Worm (Caenorhabditis elegans) whole organism, L1 larva: ENCODE data around the gene pola-1.

Source experiments
- C04F5.9 ChIP-seq: sonication (generic microtip); optimal IDR thresholded peaks from 2 replicates; lab custom pipeline; 2016; ENCODE audit warnings: missing genetic modification characterization, missing compliant biosample characterization
- aha-1 ChIP-seq: fragments of 150-350 bp; optimal IDR thresholded peaks from 2 replicates; lab custom pipeline; 2014; ENCODE audit warnings: missing biosample characterization, missing genetic modification characterization
- alr-1 ChIP-seq: fragments of 200-800 bp; sonication (Bioruptor generic); optimal IDR thresholded peaks from 2 replicates; lab custom pipeline; 2018; ENCODE audit warnings: borderline replicate concordance, mild to moderate bottlenecking, missing genetic modification characterization, missing compliant biosample characterization
- ceh-63 ChIP-seq: fragments of 200-800 bp; sonication (Bioruptor generic); optimal IDR thresholded peaks from 2 replicates; lab custom pipeline; 2018; ENCODE audit warnings: mild to moderate bottlenecking, missing genetic modification characterization, missing compliant biosample characterization
- ceh-8 ChIP-seq: fragments of 200-800 bp; sonication (Bioruptor generic); optimal IDR thresholded peaks from 2 replicates; lab custom pipeline; 2018; ENCODE audit warnings: mild to moderate bottlenecking, missing genetic modification characterization, moderate library complexity, missing compliant biosample characterization
- ceh-88 ChIP-seq: fragments of 200-800 bp; sonication (Bioruptor generic); IDR thresholded peaks from 2 replicates; pipeline ENCODE4 v1.3.6; 2022; ENCODE audit warnings: missing genetic modification characterization, missing compliant biosample characterization
- efl-1 ChIP-seq, 4 experiments: fragments of 150-350 bp; optimal IDR thresholded peaks in 3 of 4; peaks in 1 of 4; 1 replicate in 1 of 4; 2 replicates in 3 of 4; lab custom pipeline; 2014; ENCODE audit warnings: missing biosample characterization in 2 of 4, missing genetic modification characterization in 2 of 4, missing genetic modification reagents in 2 of 4
- egl-27 ChIP-seq, 2 experiments: fragments of 150-350 bp in 1 of 2; sonication (generic microtip); optimal IDR thresholded peaks; 3 replicates each; lab custom pipeline; 2017 to 2018; ENCODE audit warnings: missing biosample characterization in 2 of 2, missing genetic modification characterization in 2 of 2, missing genetic modification reagents in 2 of 2
- elt-2 ChIP-seq: sonication (generic microtip); optimal IDR thresholded peaks from 2 replicates; lab custom pipeline; 2016; ENCODE audit warnings: missing genetic modification characterization, mild to moderate bottlenecking, inconsistent platforms, missing compliant biosample characterization, missing genetic modification reagents
- elt-3 ChIP-seq, 6 experiments: fragments of 150-350 bp in 1 of 6; sonication (generic microtip); optimal IDR thresholded peaks; 2 replicates each; lab custom pipeline; 2017 to 2018; ENCODE audit warnings: missing biosample characterization in 6 of 6, missing genetic modification characterization in 6 of 6, inconsistent platforms in 1 of 6
- fkh-8 ChIP-seq: sonication (generic microtip); optimal IDR thresholded peaks from 2 replicates; lab custom pipeline; 2016; ENCODE audit warnings: mild to moderate bottlenecking, missing genetic modification characterization, missing compliant biosample characterization
- grh-1 ChIP-seq: fragments of 200-800 bp; sonication (Bioruptor generic); IDR thresholded peaks from 2 replicates; pipeline ENCODE4 v1.3.6; 2022; ENCODE audit warnings: missing genetic modification reagents, missing genetic modification characterization, missing compliant biosample characterization
- hpl-2 ChIP-seq: fragments of 150-350 bp; optimal IDR thresholded peaks from 2 replicates; lab custom pipeline; 2014; ENCODE audit warnings: missing biosample characterization, missing genetic modification reagents, missing genetic modification characterization
- isw-1 ChIP-seq: fragments of 200-800 bp; sonication (Bioruptor generic); IDR thresholded peaks from 2 replicates; pipeline ENCODE4 v1.3.6; 2022; ENCODE audit warnings: missing genetic modification characterization, missing compliant biosample characterization
- jun-1 ChIP-seq: fragments of 150-350 bp; optimal IDR thresholded peaks from 2 replicates; lab custom pipeline; 2014; ENCODE audit warnings: missing biosample characterization, missing genetic modification reagents, missing genetic modification characterization
- lin-14 ChIP-seq: fragments of 200-800 bp; sonication (Bioruptor generic); optimal IDR thresholded peaks from 2 replicates; lab custom pipeline; 2018; ENCODE audit warnings: mild to moderate bottlenecking, missing genetic modification characterization, moderate library complexity, missing compliant biosample characterization
- lin-15B ChIP-seq: fragments of 150-350 bp; sonication (generic microtip); optimal IDR thresholded peaks from 3 replicates; lab custom pipeline; 2014; ENCODE audit warnings: missing biosample characterization, missing genetic modification characterization
- lin-39 ChIP-seq: fragments of 150-350 bp; optimal IDR thresholded peaks from 2 replicates; lab custom pipeline; 2014; ENCODE audit warnings: missing biosample characterization, missing genetic modification reagents, missing genetic modification characterization
- mab-9 ChIP-seq: fragments of 200-800 bp; sonication (Bioruptor generic); IDR thresholded peaks from 2 replicates; pipeline ENCODE4 v1.3.6; 2022; ENCODE audit warnings: missing genetic modification reagents, missing genetic modification characterization, missing compliant biosample characterization
- mdl-1 ChIP-seq, 2 experiments: fragments of 150-350 bp; optimal IDR thresholded peaks; 2 replicates each; lab custom pipeline; 2014 to 2017; ENCODE audit warnings: missing biosample characterization in 2 of 2, missing genetic modification characterization in 2 of 2, inconsistent platforms in 1 of 2
- mef-2 ChIP-seq: fragments of 150-350 bp; optimal IDR thresholded peaks from 2 replicates; lab custom pipeline; 2014; ENCODE audit warnings: missing biosample characterization, missing genetic modification characterization
- mep-1 ChIP-seq: fragments of 150-350 bp; optimal IDR thresholded peaks from 2 replicates; lab custom pipeline; 2014; ENCODE audit warnings: missing biosample characterization, missing genetic modification characterization
- nhr-11 ChIP-seq: fragments of 150-350 bp; optimal IDR thresholded peaks from 2 replicates; lab custom pipeline; 2014; ENCODE audit warnings: missing biosample characterization, missing genetic modification characterization
- nhr-19 ChIP-seq: fragments of 200-800 bp; sonication (Bioruptor generic); conservative IDR thresholded peaks from 2 replicates; pipeline ENCODE4 v1.3.6; 2022; ENCODE audit warnings: missing genetic modification characterization, missing compliant biosample characterization
- nhr-20 ChIP-seq: sonication (generic microtip); optimal IDR thresholded peaks from 2 replicates; lab custom pipeline; 2016; ENCODE audit warnings: mild to moderate bottlenecking, missing genetic modification characterization, missing compliant biosample characterization
- nhr-47 ChIP-seq: sonication (generic microtip); optimal IDR thresholded peaks from 2 replicates; lab custom pipeline; 2016; ENCODE audit warnings: mild to moderate bottlenecking, missing genetic modification characterization, moderate library complexity, missing compliant biosample characterization
- nhr-71 ChIP-seq: sonication (generic microtip); optimal IDR thresholded peaks from 2 replicates; lab custom pipeline; 2016; ENCODE audit warnings: mild to moderate bottlenecking, missing genetic modification characterization, moderate library complexity, missing compliant biosample characterization
- nhr-76 ChIP-seq: sonication (generic microtip); optimal IDR thresholded peaks from 2 replicates; lab custom pipeline; 2017; ENCODE audit warnings: missing biosample characterization, missing genetic modification characterization
- nhr-85 ChIP-seq: sonication (generic microtip); peaks from one replicate; lab custom pipeline; 2016; ENCODE audit warnings: missing genetic modification characterization, inconsistent platforms, missing compliant biosample characterization
- pag-3 ChIP-seq: sonication (generic microtip); optimal IDR thresholded peaks from 2 replicates; lab custom pipeline; 2017; ENCODE audit warnings: missing genetic modification characterization, mild to moderate bottlenecking, missing compliant biosample characterization, antibody characterized with exemption, borderline replicate concordance; ENCODE audit not compliant: insufficient read depth
- pax-3 ChIP-seq: fragments of 200-800 bp; sonication (Bioruptor generic); optimal IDR thresholded peaks from 2 replicates; lab custom pipeline; 2018; ENCODE audit warnings: mild to moderate bottlenecking, missing genetic modification characterization, moderate library complexity, missing compliant biosample characterization
- pqm-1 ChIP-seq: sonication (generic microtip); optimal IDR thresholded peaks from 3 replicates; lab custom pipeline; 2017; ENCODE audit warnings: missing biosample characterization, missing genetic modification characterization
- rnt-1 ChIP-seq: sonication (generic microtip); optimal IDR thresholded peaks from 2 replicates; lab custom pipeline; 2016; ENCODE audit warnings: mild to moderate bottlenecking, missing genetic modification characterization, moderate library complexity, missing compliant biosample characterization
- snpc-4 ChIP-seq: fragments of 150-350 bp; optimal IDR thresholded peaks from 2 replicates; lab custom pipeline; 2014; ENCODE audit warnings: missing biosample characterization, missing genetic modification characterization
- sox-4 ChIP-seq: sonication (generic microtip); optimal IDR thresholded peaks from 2 replicates; lab custom pipeline; 2016; ENCODE audit warnings: missing genetic modification characterization, missing compliant biosample characterization
- sup-37 ChIP-seq: fragments of 200-800 bp; sonication (Bioruptor generic); optimal IDR thresholded peaks from 2 replicates; lab custom pipeline; 2018; ENCODE audit warnings: mild to moderate bottlenecking, missing genetic modification characterization, missing compliant biosample characterization
- tlp-1 ChIP-seq: fragments of 150-350 bp; optimal IDR thresholded peaks from 2 replicates; lab custom pipeline; 2014; ENCODE audit warnings: missing biosample characterization, missing genetic modification characterization
- unc-62 ChIP-seq: fragments of 150-350 bp; optimal IDR thresholded peaks from 2 replicates; lab custom pipeline; 2014; ENCODE audit warnings: missing biosample characterization, missing genetic modification reagents, missing genetic modification characterization
- unc-86 ChIP-seq: sonication (generic microtip); optimal IDR thresholded peaks from 2 replicates; lab custom pipeline; 2016; ENCODE audit warnings: missing genetic modification characterization, missing compliant biosample characterization
- vab-15 ChIP-seq: sonication (generic microtip); optimal IDR thresholded peaks from 2 replicates; lab custom pipeline; 2017; ENCODE audit warnings: missing genotype, mild to moderate bottlenecking, missing genetic modification characterization, missing compliant biosample characterization

The pola-1 gene

ce11 chrIII:11119176-11119853 lies 22.9 kb upstream of the pola-1 start, which contains the start of the genes sup-35 and Y48A6C.4 (continued):
- TF ChIP-seq nhr-76, result no peak
- TF ChIP-seq lin-39, result peak; percentile 13
- TF ChIP-seq vab-15, result peak; percentile 91
- TF ChIP-seq unc-62, result no peak
- no peak for TF ChIP-seq tlp-1 (tag; lab: Kevin White, UChicago)
- peak; percentile 88 for TF ChIP-seq lin-15B (tag; lab: Kevin White, UChicago)
- TF ChIP-seq pag-3 (tag; lab: Kevin White, UChicago), result no peak
- TF ChIP-seq egl-27 (tag; optimal IDR thresholded peaks at IDR 0.05; lab: Kevin White, UChicago), result no peak
- peak; percentile 78 for TF ChIP-seq nhr-19 (GFP tag; lab: Robert Waterston, UW)
- no peak for TF ChIP-seq pqm-1 (tag; lab: Kevin White, UChicago)
- TF ChIP-seq grh-1 (GFP tag; lab: Robert Waterston, UW), result no peak
- TF ChIP-seq lin-14, result peak; percentile 90
- TF ChIP-seq aha-1 (tag; lab: Kevin White, UChicago), result no peak
- peak in 1 of 2 experiments; percentile 66 for TF ChIP-seq mdl-1 (tag; optimal IDR thresholded peaks at IDR 0.05; lab: Kevin White, UChicago)
- TF ChIP-seq jun-1, result peak; percentile 78
- no peak for TF ChIP-seq alr-1 (tag; lab: Kevin White, UChicago)
- peak; percentile 42 for TF ChIP-seq sup-37
- TF ChIP-seq ceh-63, result peak; percentile 87
- no peak for TF ChIP-seq hpl-2
- peak; percentile 40 for TF ChIP-seq elt-2 (tag; lab: Kevin White, UChicago)
- peak in 2 of 6 experiments; percentile 47 to 56 for TF ChIP-seq elt-3 (tag; optimal IDR thresholded peaks at IDR 0.05; lab: Kevin White, UChicago)
- no peak for TF ChIP-seq mef-2 (tag; lab: Kevin White, UChicago)
- peak; percentile 95 for TF ChIP-seq fkh-8 (tag; lab: Kevin White, UChicago)
- no peak for TF ChIP-seq ceh-8 (GFP tag; lab: Kevin White, UChicago)
- peak; percentile 76 for TF ChIP-seq ceh-88 (GFP tag; lab: Robert Waterston, UW)
- TF ChIP-seq isw-1 (GFP tag; lab: Robert Waterston, UW), result peak; percentile 82
- TF ChIP-seq efl-1 (optimal IDR thresholded peaks at IDR 0.05; lab: Kevin White, UChicago), result peak; percentile 93 to 96
- TF ChIP-seq efl-1 (GFP tag; optimal IDR thresholded peaks at IDR 0.05 in 1 of 2; lab: Kevin White, UChicago), result peak; percentile 93 to 99
- TF ChIP-seq mab-9 (GFP tag; lab: Robert Waterston, UW), result peak; percentile 77
- peak; percentile 91 for TF ChIP-seq rnt-1 (tag; lab: Kevin White, UChicago)
- peak; percentile 89 for TF ChIP-seq unc-86 (tag; lab: Kevin White, UChicago)
- TF ChIP-seq mep-1 (tag; lab: Kevin White, UChicago), result peak; percentile 93
- TF ChIP-seq nhr-11 (tag; lab: Kevin White, UChicago), result no peak
- TF ChIP-seq C04F5.9, result peak; percentile 76
- peak; percentile 94 for TF ChIP-seq nhr-20 (tag; lab: Kevin White, UChicago)
- peak; percentile 92 for TF ChIP-seq sox-4 (tag; lab: Kevin White, UChicago)

DNA sequence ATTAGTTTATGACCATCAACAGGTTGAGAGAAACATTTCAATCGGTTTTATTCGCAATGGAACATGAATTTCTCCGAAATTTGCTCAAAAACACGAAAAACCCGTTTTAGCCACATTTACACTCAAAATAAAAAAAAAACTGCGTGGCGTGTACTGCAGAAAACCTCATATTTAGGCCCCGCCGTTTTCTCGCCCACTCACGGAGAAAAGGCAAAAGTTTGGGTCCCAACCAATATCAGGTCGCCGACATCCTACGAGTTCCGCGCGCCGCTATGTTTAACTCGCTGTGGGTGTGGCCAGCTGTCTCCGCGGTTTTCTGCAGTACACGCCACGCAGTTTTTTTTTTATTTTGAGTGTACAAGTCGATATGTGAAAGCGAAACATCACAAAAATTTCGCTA lies 18.4 kb upstream of the pola-1 start:
- TF ChIP-seq rnt-1 (tag; lab: Kevin White, UChicago) (peak; percentile 83), nhr-71 (tag; lab: Kevin White, UChicago) (peak; percentile 34), vab-15 (no peak), grh-1 (GFP tag; lab: Robert Waterston, UW) (0 out of 2 replicates have a peak, but pooled peaks have one; percentile 5), snpc-4 (tag; lab: Kevin White, UChicago) (peak; percentile 94), nhr-47 (peak; percentile 27), mdl-1 (tag; optimal IDR thresholded peaks at IDR 0.05; lab: Kevin White, UChicago) (no peak), nhr-19 (GFP tag; lab: Robert Waterston, UW) (peak; percentile 43), sox-4 (tag; lab: Kevin White, UChicago) (no peak), jun-1 (no peak), nhr-85 (tag; lab: Kevin White, UChicago) (no peak), efl-1 (optimal IDR thresholded peaks at IDR 0.05; lab: Kevin White, UChicago) (peak in 1 of 2 experiments; percentile 7), efl-1 (GFP tag; optimal IDR thresholded peaks at IDR 0.05 in 1 of 2; lab: Kevin White, UChicago) (no peak), isw-1 (GFP tag; lab: Robert Waterston, UW) (no peak), pax-3 (no peak)
- TF ChIP-seq, all 84 proteins: peak for 7
